Worm (Caenorhabditis elegans) whole organism, L4 larva: Measurements from ENCODE around the gene lgmn-1.
A peak's percentile ranks its signal among the peaks of the same experiment; 100 is the strongest.

Source experiments
- D1046.2 ChIP-seq: fragments of 200-800 bp; sonication (Bioruptor generic); IDR thresholded peaks from 2 replicates; pipeline ENCODE4 v1.3.6; 2022; ENCODE audit warnings: missing genetic modification characterization, missing compliant biosample characterization
- F37D6.2 ChIP-seq: sonication (generic microtip); optimal IDR thresholded peaks from 2 replicates; lab custom pipeline; 2016; ENCODE audit warnings: mild to moderate bottlenecking, missing genetic modification characterization, missing compliant biosample characterization
- T26A8.4 ChIP-seq: fragments of 200-800 bp; sonication (Bioruptor generic); IDR thresholded peaks from 2 replicates; pipeline ENCODE4 v1.3.6; 2022; ENCODE audit warnings: missing genetic modification characterization, missing compliant biosample characterization
- Y5F2A.4 ChIP-seq: fragments of 200-800 bp; sonication (Bioruptor generic); optimal IDR thresholded peaks from 2 replicates; lab custom pipeline; 2018; ENCODE audit warnings: mild to moderate bottlenecking, missing genetic modification characterization, missing compliant biosample characterization
- aha-1 ChIP-seq: fragments of 150-350 bp; peaks from one replicate; lab custom pipeline; 2014; ENCODE audit warnings: missing biosample characterization, missing genetic modification characterization
- ceh-20 ChIP-seq: fragments of 200-800 bp; sonication (Bioruptor generic); IDR thresholded peaks from 2 replicates; pipeline ENCODE4 v1.3.6; 2022; ENCODE audit warnings: missing genetic modification reagents, missing genetic modification characterization, missing compliant biosample characterization
- ceh-82 ChIP-seq: sonication (generic microtip); optimal IDR thresholded peaks from 2 replicates; lab custom pipeline; 2017; ENCODE audit warnings: missing biosample characterization, missing genetic modification characterization
- cey-2 ChIP-seq: sonication (generic microtip); optimal IDR thresholded peaks from 3 replicates; lab custom pipeline; 2017; ENCODE audit warnings: missing genetic modification characterization, mild to moderate bottlenecking, missing compliant biosample characterization, antibody characterized with exemption, borderline replicate concordance; ENCODE audit not compliant: insufficient read depth
- ctbp-1 ChIP-seq: fragments of 200-800 bp; sonication (Bioruptor generic); IDR thresholded peaks from 2 replicates; pipeline ENCODE4 v1.3.6; 2022; ENCODE audit warnings: missing genetic modification reagents, missing genetic modification characterization, missing compliant biosample characterization
- daf-12 ChIP-seq: fragments of 150-350 bp; optimal IDR thresholded peaks from 2 replicates; lab custom pipeline; 2014; ENCODE audit warnings: missing biosample characterization, missing genetic modification reagents, missing genetic modification characterization
- daf-16 ChIP-seq, 3 experiments: sonication (generic microtip); optimal IDR thresholded peaks; 2 replicates each; lab custom pipeline; 2016 to 2017; ENCODE audit warnings: missing genetic modification characterization in 3 of 3, missing genetic modification reagents in 3 of 3, mild to moderate bottlenecking in 2 of 3, missing compliant biosample characterization in 2 of 3, missing biosample characterization in 1 of 3, moderate library complexity in 1 of 3
- dmd-6 ChIP-seq: fragments of 200-800 bp; sonication (Bioruptor generic); IDR thresholded peaks from 2 replicates; pipeline ENCODE4 v1.3.6; 2022; ENCODE audit warnings: missing genetic modification reagents, missing genetic modification characterization, missing compliant biosample characterization
- dpl-1 ChIP-seq: fragments of 150-350 bp; optimal IDR thresholded peaks from 2 replicates; lab custom pipeline; 2014; ENCODE audit warnings: missing biosample characterization, missing genetic modification reagents, missing genetic modification characterization
- dve-1 ChIP-seq: sonication (generic microtip); optimal IDR thresholded peaks from 2 replicates; lab custom pipeline; 2017; ENCODE audit warnings: antibody characterized with exemption, mild to moderate bottlenecking, missing genetic modification characterization, missing compliant biosample characterization; ENCODE audit not compliant: insufficient read depth
- fos-1 ChIP-seq: fragments of 150-350 bp; optimal IDR thresholded peaks from 2 replicates; lab custom pipeline; 2014; ENCODE audit warnings: missing biosample characterization, missing genetic modification characterization
- gei-8 ChIP-seq: fragments of 200-800 bp; sonication (Bioruptor generic); optimal IDR thresholded peaks from 2 replicates; lab custom pipeline; 2018; ENCODE audit warnings: mild to moderate bottlenecking, missing genetic modification characterization, missing compliant biosample characterization
- hif-1 ChIP-seq, 2 experiments: sonication (generic microtip); optimal IDR thresholded peaks; 2 replicates each; lab custom pipeline; 2016 to 2017; ENCODE audit warnings: missing compliant biosample characterization in 2 of 2, missing genetic modification characterization in 2 of 2, missing genetic modification reagents in 2 of 2, missing genotype in 2 of 2, mild to moderate bottlenecking in 1 of 2
- hlh-11 ChIP-seq: fragments of 200-800 bp; sonication (Bioruptor generic); optimal IDR thresholded peaks from 2 replicates; lab custom pipeline; 2018; ENCODE audit warnings: mild to moderate bottlenecking, missing genetic modification characterization, missing compliant biosample characterization
- hlh-30 ChIP-seq: sonication (generic microtip); optimal IDR thresholded peaks from 2 replicates; lab custom pipeline; 2017; ENCODE audit warnings: antibody characterized with exemption, mild to moderate bottlenecking, missing genetic modification characterization, missing compliant biosample characterization; ENCODE audit not compliant: insufficient read depth
- hmg-1.1 ChIP-seq: fragments of 200-800 bp; sonication (Bioruptor generic); IDR thresholded peaks from 2 replicates; pipeline ENCODE4 v1.3.6; 2022; ENCODE audit warnings: missing genetic modification reagents, missing genetic modification characterization, missing compliant biosample characterization
- lin-29 ChIP-seq: fragments of 200-800 bp; sonication (Bioruptor generic); IDR thresholded peaks from 2 replicates; pipeline ENCODE4 v1.3.6; 2022; ENCODE audit warnings: missing genetic modification reagents, missing genetic modification characterization, missing compliant biosample characterization
- lin-39 ChIP-seq: fragments of 150-350 bp; optimal IDR thresholded peaks from 2 replicates; lab custom pipeline; 2014; ENCODE audit warnings: missing biosample characterization, missing genetic modification reagents, missing genetic modification characterization
- lir-3 ChIP-seq: sonication (generic microtip); optimal IDR thresholded peaks from 2 replicates; lab custom pipeline; 2016; ENCODE audit warnings: mild to moderate bottlenecking, missing genetic modification characterization, missing compliant biosample characterization
- lsy-2 ChIP-seq, 2 experiments: fragments of 150-350 bp in 1 of 2; sonication (generic microtip) in 1 of 2; optimal IDR thresholded peaks; 2 replicates each; lab custom pipeline; 2014 to 2017; ENCODE audit warnings: missing biosample characterization in 2 of 2, missing genetic modification characterization in 2 of 2
- mdl-1 ChIP-seq, 2 experiments: fragments of 150-350 bp in 1 of 2; sonication (generic microtip) in 1 of 2; optimal IDR thresholded peaks; 2 replicates each; lab custom pipeline; 2014 to 2017; ENCODE audit warnings: missing biosample characterization in 2 of 2, missing genetic modification characterization in 2 of 2
- mep-1 ChIP-seq: fragments of 150-350 bp; sonication (generic microtip); optimal IDR thresholded peaks from 3 replicates; lab custom pipeline; 2014; ENCODE audit warnings: missing biosample characterization, missing genetic modification characterization
- mxl-3 ChIP-seq: fragments of 200-800 bp; sonication (Bioruptor generic); optimal IDR thresholded peaks from 2 replicates; lab custom pipeline; 2018; ENCODE audit warnings: mild to moderate bottlenecking, missing genetic modification characterization, missing compliant biosample characterization
- nhr-11 ChIP-seq: fragments of 150-350 bp; optimal IDR thresholded peaks from 2 replicates; lab custom pipeline; 2014; ENCODE audit warnings: missing biosample characterization, missing genetic modification characterization
- nhr-25 ChIP-seq: sonication (generic microtip); optimal IDR thresholded peaks from 2 replicates; lab custom pipeline; 2017; ENCODE audit warnings: missing genetic modification characterization, mild to moderate bottlenecking, missing compliant biosample characterization, antibody characterized with exemption, moderate library complexity, borderline replicate concordance; ENCODE audit not compliant: insufficient read depth
- nhr-28 ChIP-seq: fragments of 150-350 bp; optimal IDR thresholded peaks from 2 replicates; lab custom pipeline; 2014; ENCODE audit warnings: missing biosample characterization, missing genetic modification characterization
- nhr-41 ChIP-seq: fragments of 200-800 bp; sonication (Bioruptor generic); IDR thresholded peaks from 2 replicates; pipeline ENCODE4 v1.3.6; 2022; ENCODE audit warnings: missing genetic modification reagents, missing genetic modification characterization, missing compliant biosample characterization
- nhr-48 ChIP-seq: sonication (generic microtip); optimal IDR thresholded peaks from 2 replicates; lab custom pipeline; 2016; ENCODE audit warnings: mild to moderate bottlenecking, missing genetic modification characterization, missing compliant biosample characterization
- nhr-6 ChIP-seq: fragments of 150-350 bp; optimal IDR thresholded peaks from 2 replicates; lab custom pipeline; 2014; ENCODE audit warnings: missing biosample characterization, missing genetic modification characterization
- nhr-77 ChIP-seq: fragments of 150-350 bp; optimal IDR thresholded peaks from 2 replicates; lab custom pipeline; 2014; ENCODE audit warnings: missing biosample characterization, missing genetic modification characterization
- pqm-1 ChIP-seq: sonication (generic microtip); optimal IDR thresholded peaks from 2 replicates; lab custom pipeline; 2017; ENCODE audit warnings: missing biosample characterization, missing genetic modification characterization
- rbr-2 ChIP-seq: sonication (generic microtip); optimal IDR thresholded peaks from 2 replicates; lab custom pipeline; 2016; ENCODE audit warnings: missing genotype, missing genetic modification characterization, missing compliant biosample characterization
- spr-3 ChIP-seq: fragments of 200-800 bp; sonication (Bioruptor generic); optimal IDR thresholded peaks from 2 replicates; lab custom pipeline; 2018; ENCODE audit warnings: mild to moderate bottlenecking, missing genetic modification characterization, missing compliant biosample characterization
- unc-62 ChIP-seq, 3 experiments: fragments of 150-350 bp in 1 of 3; sonication (generic microtip); optimal IDR thresholded peaks in 2 of 3; peaks in 1 of 3; 1 replicate in 1 of 3; 2 replicates in 2 of 3; lab custom pipeline; 2014 to 2017; ENCODE audit warnings: missing biosample characterization in 3 of 3, missing genetic modification characterization in 3 of 3, missing genetic modification reagents in 3 of 3, missing genotype in 1 of 3
- zip-2 ChIP-seq: fragments of 150-350 bp; optimal IDR thresholded peaks from 2 replicates; lab custom pipeline; 2014; ENCODE audit warnings: missing biosample characterization, missing genetic modification characterization
- ztf-11 ChIP-seq: fragments of 150-350 bp; optimal IDR thresholded peaks from 2 replicates; lab custom pipeline; 2014; ENCODE audit warnings: missing biosample characterization, missing genetic modification characterization

Gene lgmn-1

DNA sequence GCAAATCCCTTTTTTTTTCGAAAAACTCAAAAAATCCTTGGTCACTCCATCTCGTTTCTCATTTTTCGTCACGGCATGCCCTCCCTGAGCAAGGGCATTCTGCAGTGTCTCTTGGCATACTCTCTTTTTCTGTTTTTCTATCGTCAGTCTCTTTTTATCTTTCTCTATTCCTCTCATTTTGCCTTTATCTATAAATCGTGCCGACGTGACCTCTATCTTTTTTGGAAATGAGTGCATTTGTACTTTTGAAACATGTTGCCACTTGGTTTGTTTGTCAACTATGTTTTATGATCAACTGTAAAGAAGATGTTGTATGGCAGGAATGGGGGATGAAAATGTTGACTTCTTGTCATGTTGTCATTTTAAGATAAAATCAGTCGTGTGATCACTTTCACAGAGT is 16.1 kb downstream of the lgmn-1 start:
- TF ChIP-seq ztf-11 (no peak), aha-1 (tag; lab: Kevin White, UChicago) (peak; percentile 86), lir-3 (no peak), nhr-48 (tag; lab: Kevin White, UChicago) (peak; percentile 74), nhr-41 (GFP tag; lab: Robert Waterston, UW) (no peak), nhr-25 (tag; lab: Kevin White, UChicago) (peak; percentile 71), hif-1 (tag; optimal IDR thresholded peaks at IDR 0.05; lab: Kevin White, UChicago) (peak in 1 of 2 experiments; percentile 77), daf-12 (tag; lab: Kevin White, UChicago) (peak; percentile 30), dve-1 (tag; lab: Kevin White, UChicago) (peak; percentile 75), unc-62 (GFP tag; optimal IDR thresholded peaks at IDR 0.05 in 1 of 2; lab: Kevin White, UChicago) (peak in 1 of 2 experiments; percentile 99), unc-62 (tag; optimal IDR thresholded peaks at IDR 0.05; lab: Kevin White, UChicago) (no peak), mxl-3 (GFP tag; lab: Kevin White, UChicago) (peak; percentile 54), mep-1 (tag; lab: Kevin White, UChicago) (peak; percentile 64), D1046.2 (GFP tag; lab: Robert Waterston, UW) (no peak), lsy-2 (tag; optimal IDR thresholded peaks at IDR 0.05; lab: Kevin White, UChicago) (peak; percentile 18 to 76), lin-39 (tag; lab: Kevin White, UChicago) (no peak), cey-2 (tag; lab: Kevin White, UChicago) (no peak), daf-16 (GFP tag; optimal IDR thresholded peaks at IDR 0.05; lab: Kevin White, UChicago) (no peak), daf-16 (tag; optimal IDR thresholded peaks at IDR 0.05; lab: Kevin White, UChicago) (peak; percentile 70), hlh-11 (tag; lab: Kevin White, UChicago) (peak; percentile 70), hlh-30 (tag; lab: Kevin White, UChicago) (peak; percentile 80), hmg-1.1 (GFP tag; lab: Robert Waterston, UW) (peak; percentile 44; the same call in 1 of the 2 replicates), ceh-82 (tag; lab: Kevin White, UChicago) (no peak), dmd-6 (peak; percentile 60), nhr-11 (tag; lab: Kevin White, UChicago) (peak; percentile 65), F37D6.2 (tag; lab: Kevin White, UChicago) (no peak), mdl-1 (tag; optimal IDR thresholded peaks at IDR 0.05; lab: Kevin White, UChicago) (peak; percentile 19 to 79), nhr-77 (tag; lab: Kevin White, UChicago) (peak; percentile 74), nhr-28 (tag; lab: Kevin White, UChicago) (peak; percentile 81), rbr-2 (tag; lab: Kevin White, UChicago) (peak; percentile 19), T26A8.4 (GFP tag; lab: Robert Waterston, UW) (no peak), pqm-1 (tag; lab: Kevin White, UChicago) (peak; percentile 48), nhr-6 (peak; percentile 33), fos-1 (tag; lab: Kevin White, UChicago) (no peak), dpl-1 (GFP tag; lab: Kevin White, UChicago) (no peak)
- TF ChIP-seq, all 104 proteins: peak for 22

- peak; percentile 67 for TF ChIP-seq ctbp-1 (GFP tag; lab: Robert Waterston, UW)
- TF ChIP-seq mep-1 (tag; lab: Kevin White, UChicago), result peak; percentile 40
- peak; percentile 19 to 31 for TF ChIP-seq lsy-2 (tag; optimal IDR thresholded peaks at IDR 0.05; lab: Kevin White, UChicago)
- TF ChIP-seq nhr-48 (tag; lab: Kevin White, UChicago), result peak; percentile 9
- peak in 1 of 2 experiments; percentile 27 for TF ChIP-seq mdl-1 (tag; optimal IDR thresholded peaks at IDR 0.05; lab: Kevin White, UChicago)
- no peak for TF ChIP-seq spr-3
- TF ChIP-seq ceh-20 (GFP tag; lab: Robert Waterston, UW), result 0 out of 2 replicates have a peak, but pooled peaks have one; percentile 24
- TF ChIP-seq hlh-30 (tag; lab: Kevin White, UChicago), result peak; percentile 33
- TF ChIP-seq gei-8, result no peak
- TF ChIP-seq unc-62 (GFP tag; optimal IDR thresholded peaks at IDR 0.05 in 1 of 2; lab: Kevin White, UChicago), result peak in 1 of 2 experiments; percentile 94
- no peak for TF ChIP-seq unc-62 (tag; optimal IDR thresholded peaks at IDR 0.05; lab: Kevin White, UChicago)
- no peak for TF ChIP-seq Y5F2A.4 (GFP tag; lab: Kevin White, UChicago)
- TF ChIP-seq aha-1 (tag; lab: Kevin White, UChicago), result peak; percentile 20
- no peak for TF ChIP-seq zip-2 (tag; lab: Kevin White, UChicago)
- peak; percentile 6 for TF ChIP-seq rbr-2 (tag; lab: Kevin White, UChicago)
- TF ChIP-seq lin-29, result no peak
Observed at ce11 chrV:12530129-12530528, 17.3 kb downstream of the lgmn-1 start.
